Worm (Caenorhabditis elegans) whole organism, L4/young adult: ENCODE results near the gene F49C5.11.

Experiments used
- W03F9.2 ChIP-seq: fragments of 150-350 bp; optimal IDR thresholded peaks from 2 replicates; lab custom pipeline; 2014; ENCODE audit warnings: missing biosample characterization, missing genetic modification characterization
- dao-5 ChIP-seq: sonication (generic microtip); optimal IDR thresholded peaks from 2 replicates; lab custom pipeline; 2016; ENCODE audit warnings: missing genotype, missing genetic modification characterization, moderate library complexity, missing compliant biosample characterization
- him-1 ChIP-seq: sonication (generic microtip); optimal IDR thresholded peaks from 2 replicates; lab custom pipeline; 2016; ENCODE audit warnings: missing genotype, missing genetic modification reagents, missing genetic modification characterization, missing compliant biosample characterization

DNA sequence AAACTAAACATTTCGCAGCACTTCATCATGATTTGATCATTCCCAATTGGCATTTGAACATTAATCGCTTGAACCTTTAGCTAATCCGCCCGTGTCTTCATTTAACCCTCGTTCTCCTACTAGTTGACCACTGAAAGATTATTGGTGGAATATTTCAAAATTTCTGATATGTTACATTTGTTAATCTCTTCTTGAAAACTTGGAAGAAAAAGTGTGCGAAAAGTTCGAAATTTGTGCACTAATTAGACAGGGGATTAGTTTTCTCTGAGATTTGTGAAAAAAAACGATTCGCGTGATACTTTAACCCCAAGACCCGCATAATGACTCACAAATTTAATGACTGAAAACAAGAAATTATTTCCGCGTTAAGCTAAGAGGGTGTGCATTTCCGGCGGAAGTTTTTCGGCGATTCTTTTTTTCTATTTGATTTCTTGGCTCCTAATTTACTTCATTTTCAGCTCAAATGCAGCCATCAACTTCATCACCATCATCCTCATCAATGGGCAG is 20.3 kb upstream of the F49C5.11 start, which contains the start of gene nimk-1:
- no peak for TF ChIP-seq him-1 (tag; lab: Kevin White, UChicago)
- TF ChIP-seq W03F9.2 (tag; lab: Kevin White, UChicago), result no peak
- no peak for TF ChIP-seq dao-5 (tag; lab: Kevin White, UChicago)
